Worm (Caenorhabditis elegans) whole organism, L2 larva: Measurements from ENCODE around the gene C50C3.12.
A peak's percentile ranks its signal among the peaks of the same experiment; 100 is the strongest.

Experiments used
- C34F6.9 ChIP-seq: fragments of 150-350 bp; optimal IDR thresholded peaks from 2 replicates; lab custom pipeline; 2014; ENCODE audit warnings: missing biosample characterization, missing genetic modification characterization
- F13H6.1 ChIP-seq: sonication (generic microtip); optimal IDR thresholded peaks from 2 replicates; lab custom pipeline; 2016; ENCODE audit warnings: missing genetic modification characterization, missing compliant biosample characterization
- R02D3.7 ChIP-seq: fragments of 150-350 bp; optimal IDR thresholded peaks from 2 replicates; lab custom pipeline; 2014; ENCODE audit warnings: missing biosample characterization, missing genetic modification characterization
- Y55F3AM.14 ChIP-seq: fragments of 200-800 bp; sonication (Bioruptor generic); optimal IDR thresholded peaks from 2 replicates; lab custom pipeline; 2018; ENCODE audit warnings: mild to moderate bottlenecking, missing genetic modification characterization, missing compliant biosample characterization
- ZK546.5 ChIP-seq: sonication (generic microtip); optimal IDR thresholded peaks from 2 replicates; lab custom pipeline; 2017; ENCODE audit warnings: missing biosample characterization, missing genetic modification characterization
- ama-1 ChIP-seq: fragments of 150-350 bp; optimal IDR thresholded peaks from 2 replicates; lab custom pipeline; 2018; ENCODE audit warnings: inconsistent platforms
- blmp-1 ChIP-seq: sonication (generic microtip); optimal IDR thresholded peaks from 2 replicates; lab custom pipeline; 2017; ENCODE audit warnings: missing genetic modification characterization, mild to moderate bottlenecking, missing compliant biosample characterization, antibody characterized with exemption, moderate library complexity; ENCODE audit not compliant: insufficient read depth
- ceh-82 ChIP-seq: fragments of 150-350 bp; optimal IDR thresholded peaks from 2 replicates; lab custom pipeline; 2014; ENCODE audit warnings: missing biosample characterization, missing genetic modification characterization
- egl-27 ChIP-seq: sonication (generic microtip); optimal IDR thresholded peaks from 3 replicates; lab custom pipeline; 2017; ENCODE audit warnings: missing biosample characterization, missing genetic modification reagents, missing genetic modification characterization
- elt-1 ChIP-seq: fragments of 150-350 bp; optimal IDR thresholded peaks from 2 replicates; lab custom pipeline; 2014; ENCODE audit warnings: missing biosample characterization, missing genetic modification characterization
- fos-1 ChIP-seq: fragments of 150-350 bp; optimal IDR thresholded peaks from 2 replicates; lab custom pipeline; 2014; ENCODE audit warnings: missing biosample characterization, missing genetic modification characterization
- gmeb-1 ChIP-seq: fragments of 150-350 bp; optimal IDR thresholded peaks from 2 replicates; lab custom pipeline; 2014; ENCODE audit warnings: missing biosample characterization, missing genetic modification characterization
- lsy-2 ChIP-seq, 2 experiments: fragments of 150-350 bp in 1 of 2; sonication (generic microtip) in 1 of 2; optimal IDR thresholded peaks; 2 replicates each; lab custom pipeline; 2014 to 2017; ENCODE audit warnings: missing biosample characterization in 2 of 2, missing genetic modification characterization in 2 of 2
- mab-5 ChIP-seq: fragments of 150-350 bp; optimal IDR thresholded peaks from 2 replicates; lab custom pipeline; 2014; ENCODE audit warnings: missing biosample characterization, missing genetic modification characterization
- mbf-1 ChIP-seq: sonication (generic microtip); optimal IDR thresholded peaks from 2 replicates; lab custom pipeline; 2017; ENCODE audit warnings: missing biosample characterization, missing genetic modification characterization
- nhr-11 ChIP-seq: fragments of 150-350 bp; optimal IDR thresholded peaks from 2 replicates; lab custom pipeline; 2014; ENCODE audit warnings: missing biosample characterization, missing genetic modification characterization
- nhr-129 ChIP-seq: fragments of 150-350 bp; optimal IDR thresholded peaks from 2 replicates; lab custom pipeline; 2014; ENCODE audit warnings: missing biosample characterization, missing genetic modification characterization
- nhr-21 ChIP-seq: fragments of 150-350 bp; optimal IDR thresholded peaks from 2 replicates; lab custom pipeline; 2014; ENCODE audit warnings: missing biosample characterization, missing genetic modification characterization
- nhr-23 ChIP-seq: fragments of 150-350 bp; optimal IDR thresholded peaks from 2 replicates; lab custom pipeline; 2014; ENCODE audit warnings: missing biosample characterization, missing genetic modification reagents, missing genetic modification characterization
- nhr-237 ChIP-seq: fragments of 150-350 bp; optimal IDR thresholded peaks from 2 replicates; lab custom pipeline; 2014; ENCODE audit warnings: missing biosample characterization, missing genetic modification characterization
- nhr-25 ChIP-seq: fragments of 150-350 bp; sonication (generic microtip); optimal IDR thresholded peaks from 3 replicates; lab custom pipeline; 2014; ENCODE audit warnings: missing biosample characterization, missing genetic modification characterization
- nhr-6 ChIP-seq: fragments of 150-350 bp; optimal IDR thresholded peaks from 2 replicates; lab custom pipeline; 2014; ENCODE audit warnings: missing biosample characterization, missing genetic modification characterization
- nhr-77 ChIP-seq: fragments of 150-350 bp; optimal IDR thresholded peaks from 2 replicates; lab custom pipeline; 2014; ENCODE audit warnings: missing biosample characterization, missing genetic modification characterization
- peb-1 ChIP-seq: fragments of 150-350 bp; optimal IDR thresholded peaks from 2 replicates; lab custom pipeline; 2014; ENCODE audit warnings: missing biosample characterization, missing genetic modification characterization
- sem-4 ChIP-seq: fragments of 150-350 bp; optimal IDR thresholded peaks from 2 replicates; lab custom pipeline; 2014; ENCODE audit warnings: missing biosample characterization, missing genetic modification reagents, missing genetic modification characterization
- skn-1 ChIP-seq: sonication (generic microtip); optimal IDR thresholded peaks from 2 replicates; lab custom pipeline; 2017; ENCODE audit warnings: missing biosample characterization, missing genetic modification characterization
- sma-9 ChIP-seq, 2 experiments: fragments of 150-350 bp in 1 of 2; sonication (generic microtip) in 1 of 2; optimal IDR thresholded peaks; 2 replicates each; lab custom pipeline; 2014 to 2016; ENCODE audit warnings: missing genetic modification characterization in 2 of 2, mild to moderate bottlenecking in 1 of 2, missing biosample characterization in 1 of 2, missing compliant biosample characterization in 1 of 2, missing genetic modification reagents in 1 of 2, moderate library complexity in 1 of 2
- snpc-4 ChIP-seq: fragments of 150-350 bp; optimal IDR thresholded peaks from 2 replicates; lab custom pipeline; 2014; ENCODE audit warnings: missing biosample characterization, missing genetic modification characterization
- unc-39 ChIP-seq: fragments of 150-350 bp; optimal IDR thresholded peaks from 2 replicates; lab custom pipeline; 2014; ENCODE audit warnings: missing biosample characterization, missing genetic modification characterization
- unc-55 ChIP-seq: fragments of 150-350 bp; sonication (generic microtip); optimal IDR thresholded peaks from 3 replicates; lab custom pipeline; 2014; ENCODE audit warnings: missing biosample characterization, missing genetic modification reagents, missing genetic modification characterization
- unc-62 ChIP-seq: fragments of 150-350 bp; optimal IDR thresholded peaks from 2 replicates; lab custom pipeline; 2014; ENCODE audit warnings: missing biosample characterization, missing genetic modification reagents, missing genetic modification characterization
- zag-1 ChIP-seq: fragments of 150-350 bp; optimal IDR thresholded peaks from 2 replicates; lab custom pipeline; 2014; ENCODE audit warnings: missing biosample characterization, missing genetic modification characterization
- ztf-1 ChIP-seq: fragments of 200-800 bp; sonication (Bioruptor generic); conservative IDR thresholded peaks from 2 replicates; pipeline ENCODE4 v1.3.6; 2022; ENCODE audit warnings: missing genetic modification characterization, missing compliant biosample characterization
- ztf-11 ChIP-seq: sonication (generic microtip); optimal IDR thresholded peaks from 2 replicates; lab custom pipeline; 2017; ENCODE audit warnings: missing biosample characterization, missing genetic modification characterization

Gene C50C3.12

ce11 chrIII:8144574-8145065 lies 31.7 kb upstream of the C50C3.12 start, which contains the start of the genes C14B9.8 and mrpl-18 (continued):
- no peak for TF ChIP-seq unc-39 (tag; lab: Kevin White, UChicago)
- TF ChIP-seq ceh-82 (tag; lab: Kevin White, UChicago): no peak
- TF ChIP-seq R02D3.7: no peak
- TF ChIP-seq, all 48 proteins: peak for 11

- TF ChIP-seq sma-9 (GFP tag; optimal IDR thresholded peaks at IDR 0.05; lab: Kevin White, UChicago) (no peak), sma-9 (tag; optimal IDR thresholded peaks at IDR 0.05; lab: Kevin White, UChicago) (no peak), unc-55 (GFP tag; lab: Kevin White, UChicago) (peak; percentile 46)
These were observed 30.4 kb upstream of the C50C3.12 start for ce11 chrIII:8145971-8146370.

- TF ChIP-seq nhr-237 (tag; lab: Kevin White, UChicago): no peak
- TF ChIP-seq mab-5 (tag; lab: Kevin White, UChicago): no peak
- no peak for TF ChIP-seq ztf-1
- no peak for TF ChIP-seq skn-1 (tag; lab: Kevin White, UChicago)
- TF ChIP-seq mbf-1 (tag; lab: Kevin White, UChicago): no peak
- TF ChIP-seq nhr-77 (tag; lab: Kevin White, UChicago): no peak
- no peak for TF ChIP-seq egl-27 (tag; lab: Kevin White, UChicago)
- no peak for TF ChIP-seq unc-62 (GFP tag; lab: Kevin White, UChicago)
- TF ChIP-seq unc-55 (GFP tag; lab: Kevin White, UChicago): no peak
- no peak for TF ChIP-seq snpc-4 (tag; lab: Kevin White, UChicago)
- TF ChIP-seq ama-1: no peak
- TF ChIP-seq lsy-2 (tag; optimal IDR thresholded peaks at IDR 0.05; lab: Kevin White, UChicago): no peak
- TF ChIP-seq F13H6.1: no peak
- TF ChIP-seq nhr-6 (tag; lab: Kevin White, UChicago): no peak
These were observed 27.6 kb upstream of the C50C3.12 start, which contains the start of gene D2007.2 for ce11 chrIII:8148751-8149150. D2007.2 (plus strand) TSS chrIII:8148963.

- peak; percentile 16 for TF ChIP-seq fos-1 (tag; lab: Kevin White, UChicago)
- TF ChIP-seq skn-1 (tag; lab: Kevin White, UChicago): no peak
These were observed 21.9 kb upstream of the C50C3.12 start for ce11 chrIII:8154423-8154822.

ce11 chrIII:8155166-8155565 lies 21.2 kb upstream of the C50C3.12 start, which contains the start of gene D2007.1:
D2007.1 (plus strand) TSS chrIII:8155466.
- TF ChIP-seq zag-1 (tag; lab: Kevin White, UChicago): no peak
- no peak for TF ChIP-seq ceh-82 (tag; lab: Kevin White, UChicago)
- TF ChIP-seq blmp-1 (tag; lab: Kevin White, UChicago): no peak
- no peak for TF ChIP-seq fos-1 (tag; lab: Kevin White, UChicago)
- TF ChIP-seq nhr-11: no peak
- peak; percentile 32 for TF ChIP-seq C34F6.9 (tag; lab: Kevin White, UChicago)
- TF ChIP-seq nhr-6 (tag; lab: Kevin White, UChicago): no peak
- TF ChIP-seq lsy-2 (tag; optimal IDR thresholded peaks at IDR 0.05; lab: Kevin White, UChicago): peak in 1 of 2 experiments; percentile 1

- TF ChIP-seq blmp-1 (tag; lab: Kevin White, UChicago) (no peak), gmeb-1 (tag; lab: Kevin White, UChicago) (peak; percentile 8), lsy-2 (tag; optimal IDR thresholded peaks at IDR 0.05; lab: Kevin White, UChicago) (peak in 1 of 2 experiments; percentile 34), F13H6.1 (no peak), nhr-129 (peak; percentile 17), nhr-237 (tag; lab: Kevin White, UChicago) (no peak), fos-1 (tag; lab: Kevin White, UChicago) (peak; percentile 1)
These were observed 18.1 kb upstream of the C50C3.12 start, which contains the start of gene atg-13 for ce11 chrIII:8158140-8158786. atg-13 (minus strand) TSS chrIII:8158190.

- TF ChIP-seq nhr-25 (tag; lab: Kevin White, UChicago): no peak
- TF ChIP-seq sem-4 (tag; lab: Kevin White, UChicago): no peak
- no peak for TF ChIP-seq peb-1 (tag; lab: Kevin White, UChicago)
- no peak for TF ChIP-seq ztf-1
- no peak for TF ChIP-seq blmp-1 (tag; lab: Kevin White, UChicago)
- TF ChIP-seq ZK546.5 (tag; lab: Kevin White, UChicago): no peak
- TF ChIP-seq nhr-21 (tag; lab: Kevin White, UChicago): no peak
- TF ChIP-seq nhr-23: no peak
- no peak for TF ChIP-seq zag-1 (tag; lab: Kevin White, UChicago)
- TF ChIP-seq elt-1 (tag; lab: Kevin White, UChicago): no peak
- TF ChIP-seq Y55F3AM.14: no peak
- no peak for TF ChIP-seq nhr-77 (tag; lab: Kevin White, UChicago)
- no peak for TF ChIP-seq ztf-11 (tag; lab: Kevin White, UChicago)
- no peak for TF ChIP-seq mab-5 (tag; lab: Kevin White, UChicago)
- TF ChIP-seq, all 48 proteins: peak for 0
These were observed 15.1 kb upstream of the C50C3.12 start, which contains the start of gene inpp-5K for ce11 chrIII:8161238-8161637. inpp-5K (minus strand) TSS chrIII:8161338.
